Fruit fly (Drosophila melanogaster) whole organism, embryonic: ENCODE results near the gene Lamp1.
A peak's percentile ranks its signal among the peaks of the same experiment; 100 is the strongest.

Experiments used
- CG13424 ChIP-seq: fragments of 200-800 bp; sonication (Bioruptor generic); optimal IDR thresholded peaks from 2 replicates; lab custom pipeline; 2019; ENCODE audit warnings: missing biosample characterization, mild to moderate bottlenecking, missing genetic modification characterization, moderate library complexity
- CG13624 ChIP-seq: fragments of 200-800 bp; sonication (Bioruptor generic); optimal IDR thresholded peaks from 2 replicates; lab custom pipeline; 2016; ENCODE audit warnings: missing biosample characterization, missing genetic modification characterization
- CG15011 ChIP-seq: fragments of 200-800 bp; sonication (Bioruptor generic); optimal IDR thresholded peaks from 3 replicates; lab custom pipeline; 2018; ENCODE audit warnings: missing biosample characterization, mild to moderate bottlenecking, missing genetic modification characterization
- CG15269 ChIP-seq: fragments of 200-800 bp; sonication (Bioruptor generic); optimal IDR thresholded peaks from 2 replicates; lab custom pipeline; 2018; ENCODE audit warnings: missing biosample characterization, mild to moderate bottlenecking, missing genetic modification characterization, moderate library complexity
- CG17802 ChIP-seq: fragments of 200-800 bp; sonication (Bioruptor generic); optimal IDR thresholded peaks from 2 replicates; lab custom pipeline; 2018; ENCODE audit warnings: missing biosample characterization, mild to moderate bottlenecking, missing genetic modification characterization, moderate library complexity
- CG18262 ChIP-seq: fragments of 200-800 bp; optimal IDR thresholded peaks from 3 replicates; lab custom pipeline; 2019; ENCODE audit warnings: missing biosample characterization, mild to moderate bottlenecking, missing genetic modification characterization, moderate library complexity
- CG2129 ChIP-seq: fragments of 200-800 bp; sonication (Bioruptor generic); IDR thresholded peaks from 2 replicates; pipeline ENCODE4 v1.3.6; 2022; ENCODE audit warnings: missing biosample characterization, missing genetic modification characterization; ENCODE audit not compliant: partially characterized antibody
- CG4617 ChIP-seq: fragments of 200-800 bp; sonication (Bioruptor generic); optimal IDR thresholded peaks from 3 replicates; lab custom pipeline; 2016; ENCODE audit warnings: missing biosample characterization, missing genetic modification characterization, borderline replicate concordance
- CG4854 ChIP-seq: fragments of 200-800 bp; sonication (Bioruptor generic); optimal IDR thresholded peaks from 2 replicates; lab custom pipeline; 2016; ENCODE audit warnings: missing biosample characterization, missing genetic modification characterization, inconsistent platforms
- CG5245 ChIP-seq: fragments of 200-800 bp; sonication (Bioruptor generic); optimal IDR thresholded peaks from 3 replicates; lab custom pipeline; 2016; ENCODE audit warnings: missing biosample characterization, missing genetic modification characterization
- CG6272 ChIP-seq: fragments of 200-800 bp; sonication (Bioruptor generic); IDR thresholded peaks from 2 replicates; pipeline ENCODE4 v1.3.6; 2022; ENCODE audit warnings: missing biosample characterization, missing genetic modification characterization
- CG6683 ChIP-seq: fragments of 200-800 bp; sonication (Bioruptor generic); optimal IDR thresholded peaks from 2 replicates; lab custom pipeline; 2017; ENCODE audit warnings: missing biosample characterization, mild to moderate bottlenecking, missing genetic modification characterization, missing genetic modification reagents
- CG6791 ChIP-seq: fragments of 200-800 bp; sonication (Bioruptor generic); IDR thresholded peaks from 3 replicates; pipeline ENCODE4 v1.3.6; 2022; ENCODE audit warnings: missing biosample characterization, missing genetic modification characterization; ENCODE audit not compliant: partially characterized antibody
- Dad ChIP-seq: fragments of 200-800 bp; sonication (Bioruptor generic); optimal IDR thresholded peaks from 3 replicates; lab custom pipeline; 2016; ENCODE audit warnings: missing biosample characterization, missing genetic modification characterization
- Dbx ChIP-seq: fragments of 200-800 bp; sonication (Bioruptor generic); IDR thresholded peaks from 3 replicates; pipeline ENCODE4 v1.3.6; 2022; ENCODE audit warnings: missing biosample characterization, missing genetic modification characterization
- Dek ChIP-seq: fragments of 200-800 bp; sonication (Bioruptor generic); optimal IDR thresholded peaks from 3 replicates; lab custom pipeline; 2019; ENCODE audit warnings: missing biosample characterization, mild to moderate bottlenecking, missing genetic modification characterization, moderate library complexity
- Dp ChIP-seq: fragments of 200-800 bp; sonication (Bioruptor generic); optimal IDR thresholded peaks from 2 replicates; lab custom pipeline; 2018; ENCODE audit warnings: missing biosample characterization, mild to moderate bottlenecking, missing genetic modification characterization, moderate library complexity
- Fer1 ChIP-seq: fragments of 200-800 bp; sonication (Bioruptor generic); optimal IDR thresholded peaks from 2 replicates; lab custom pipeline; 2017; ENCODE audit warnings: missing biosample characterization, mild to moderate bottlenecking, missing genetic modification characterization
- Hmr ChIP-seq: fragments of 200-800 bp; sonication (Bioruptor generic); optimal IDR thresholded peaks from 3 replicates; lab custom pipeline; 2017; ENCODE audit warnings: mild to moderate bottlenecking, missing biosample characterization, missing genetic modification reagents, missing genetic modification characterization
- Hr39 ChIP-seq: fragments of >200 bp; optimal IDR thresholded peaks from 2 replicates; lab custom pipeline; 2017
- Lim3 ChIP-seq: fragments of 200-800 bp; sonication (Bioruptor generic); IDR thresholded peaks from 2 replicates; pipeline ENCODE4 v1.3.6; 2022; ENCODE audit warnings: missing biosample characterization, missing genetic modification characterization
- Mrtf ChIP-seq: fragments of 200-800 bp; sonication (Bioruptor generic); IDR thresholded peaks from 3 replicates; pipeline ENCODE4 v1.3.6; 2022; ENCODE audit warnings: missing biosample characterization, missing genetic modification characterization
- NC2α ChIP-seq: fragments of 200-800 bp; sonication (Bioruptor generic); optimal IDR thresholded peaks from 2 replicates; lab custom pipeline; 2016; ENCODE audit warnings: missing biosample characterization, missing genetic modification characterization
- Optix ChIP-seq: fragments of 200-800 bp; sonication (Bioruptor generic); IDR thresholded peaks from 3 replicates; pipeline ENCODE4 v1.3.6; 2022; ENCODE audit warnings: missing biosample characterization, missing genetic modification characterization
- Ptx1 ChIP-seq: fragments of 200-800 bp; sonication (Bioruptor generic); IDR thresholded peaks from 2 replicates; pipeline ENCODE4 v1.3.6; 2022; ENCODE audit warnings: missing biosample characterization, missing genetic modification characterization
- Sox102F ChIP-seq: fragments of 200-800 bp; sonication (Bioruptor generic); optimal IDR thresholded peaks from 2 replicates; lab custom pipeline; 2018; ENCODE audit warnings: missing biosample characterization, mild to moderate bottlenecking, missing genetic modification characterization, moderate library complexity
- Sry-δ ChIP-seq: fragments of 200-800 bp; sonication (Bioruptor generic); optimal IDR thresholded peaks from 2 replicates; lab custom pipeline; 2016; ENCODE audit warnings: missing biosample characterization, missing genetic modification characterization
- Xbp1 ChIP-seq: fragments of 200-800 bp; sonication (Bioruptor generic); optimal IDR thresholded peaks from 3 replicates; lab custom pipeline; 2016; ENCODE audit warnings: missing biosample characterization, mild to moderate bottlenecking, missing genetic modification characterization
- YL-1 ChIP-seq: fragments of 200-800 bp; sonication (Bioruptor generic); optimal IDR thresholded peaks from 3 replicates; lab custom pipeline; 2017; ENCODE audit warnings: missing biosample characterization, mild to moderate bottlenecking, missing genetic modification characterization
- aop ChIP-seq: fragments of 200-800 bp; sonication (Bioruptor generic); IDR thresholded peaks from 2 replicates; pipeline ENCODE4 v1.3.6; 2022; ENCODE audit warnings: missing biosample characterization, missing genetic modification characterization
- bbx ChIP-seq: fragments of 200-800 bp; sonication (Bioruptor generic); IDR thresholded peaks from 2 replicates; pipeline ENCODE4 v1.3.6; 2022; ENCODE audit warnings: missing biosample characterization, missing genetic modification characterization; ENCODE audit not compliant: partially characterized antibody
- cato ChIP-seq: fragments of 200-800 bp; sonication (Bioruptor generic); optimal IDR thresholded peaks from 2 replicates; lab custom pipeline; 2016; ENCODE audit warnings: missing biosample characterization, missing genetic modification characterization, borderline replicate concordance
- caup ChIP-seq: fragments of 200-800 bp; sonication (Bioruptor generic); optimal IDR thresholded peaks from 3 replicates; lab custom pipeline; 2017; ENCODE audit warnings: missing biosample characterization, mild to moderate bottlenecking, missing genetic modification characterization, moderate library complexity; ENCODE audit not compliant: severe bottlenecking
- en ChIP-seq: fragments of 200-800 bp; sonication (Bioruptor generic); optimal IDR thresholded peaks from 2 replicates; lab custom pipeline; 2016; ENCODE audit warnings: missing biosample characterization, missing genetic modification characterization
- gce ChIP-seq: fragments of 200-800 bp; sonication (Bioruptor generic); IDR thresholded peaks from 3 replicates; pipeline ENCODE4 v1.3.6; 2022; ENCODE audit warnings: missing biosample characterization, missing genetic modification characterization
- ind ChIP-seq: fragments of 200-800 bp; sonication (Bioruptor generic); optimal IDR thresholded peaks from 3 replicates; lab custom pipeline; 2016; ENCODE audit warnings: missing biosample characterization, missing genetic modification characterization
- klu ChIP-seq: fragments of 200-800 bp; sonication (Bioruptor generic); IDR thresholded peaks from 2 replicates; pipeline ENCODE4 v1.3.6; 2022; ENCODE audit warnings: missing biosample characterization, missing genetic modification characterization
- knrl ChIP-seq: fragments of 200-800 bp; sonication (Bioruptor generic); IDR thresholded peaks from 3 replicates; pipeline ENCODE4 v1.3.6; 2022; ENCODE audit warnings: missing biosample characterization, missing genetic modification characterization; ENCODE audit not compliant: partially characterized antibody
- lab ChIP-seq: fragments of 200-800 bp; sonication (Bioruptor generic); optimal IDR thresholded peaks from 3 replicates; lab custom pipeline; 2017; ENCODE audit warnings: missing biosample characterization, missing genetic modification characterization, mild to moderate bottlenecking, moderate library complexity, missing genetic modification reagents
- lmd ChIP-seq: fragments of 200-800 bp; sonication (Bioruptor generic); IDR thresholded peaks from 2 replicates; pipeline ENCODE4 v1.3.6; 2022; ENCODE audit warnings: missing biosample characterization, missing genetic modification characterization
- maf-S ChIP-seq: fragments of 200-800 bp; sonication (Bioruptor generic); optimal IDR thresholded peaks from 2 replicates; lab custom pipeline; 2016; ENCODE audit warnings: missing biosample characterization, missing genetic modification characterization
- pho ChIP-seq: fragments of 200-800 bp; sonication (Bioruptor generic); optimal IDR thresholded peaks from 2 replicates; lab custom pipeline; 2016; ENCODE audit warnings: missing biosample characterization, missing genetic modification characterization
- phol ChIP-seq: fragments of 200-800 bp; sonication (Bioruptor generic); optimal IDR thresholded peaks from 3 replicates; lab custom pipeline; 2018; ENCODE audit warnings: missing biosample characterization, mild to moderate bottlenecking, missing genetic modification characterization, moderate library complexity
- prd ChIP-seq, 3 experiments: fragments of >200 bp in 2 of 3; fragments of 200-800 bp in 1 of 3; sonication (Bioruptor generic) in 1 of 3; optimal IDR thresholded peaks in 2 of 3; IDR thresholded peaks in 1 of 3; 2 replicates in 2 of 3; 3 replicates in 1 of 3; pipeline versions ENCODE4 v1.3.6 to Lab custom; 2017 to 2022; ENCODE audit warnings: missing biosample characterization in 1 of 3, missing genetic modification characterization in 1 of 3
- slbo ChIP-seq: fragments of 200-800 bp; sonication (Bioruptor generic); IDR thresholded peaks from 2 replicates; pipeline ENCODE4 v1.3.6; 2022; ENCODE audit warnings: missing biosample characterization, missing genetic modification characterization
- sr ChIP-seq: fragments of 200-800 bp; sonication (Bioruptor generic); IDR thresholded peaks from 3 replicates; pipeline ENCODE4 v1.3.6; 2022; ENCODE audit warnings: missing biosample characterization, missing genetic modification characterization
- unc-4 ChIP-seq: fragments of 200-800 bp; sonication (Bioruptor generic); IDR thresholded peaks from 2 replicates; pipeline ENCODE4 v1.3.6; 2022; ENCODE audit warnings: missing biosample characterization, missing genetic modification characterization; ENCODE audit not compliant: partially characterized antibody
- zfh2 ChIP-seq: fragments of 200-800 bp; sonication (Bioruptor generic); optimal IDR thresholded peaks from 2 replicates; lab custom pipeline; 2016; ENCODE audit warnings: missing biosample characterization, missing genetic modification characterization

Gene Lamp1

DNA sequence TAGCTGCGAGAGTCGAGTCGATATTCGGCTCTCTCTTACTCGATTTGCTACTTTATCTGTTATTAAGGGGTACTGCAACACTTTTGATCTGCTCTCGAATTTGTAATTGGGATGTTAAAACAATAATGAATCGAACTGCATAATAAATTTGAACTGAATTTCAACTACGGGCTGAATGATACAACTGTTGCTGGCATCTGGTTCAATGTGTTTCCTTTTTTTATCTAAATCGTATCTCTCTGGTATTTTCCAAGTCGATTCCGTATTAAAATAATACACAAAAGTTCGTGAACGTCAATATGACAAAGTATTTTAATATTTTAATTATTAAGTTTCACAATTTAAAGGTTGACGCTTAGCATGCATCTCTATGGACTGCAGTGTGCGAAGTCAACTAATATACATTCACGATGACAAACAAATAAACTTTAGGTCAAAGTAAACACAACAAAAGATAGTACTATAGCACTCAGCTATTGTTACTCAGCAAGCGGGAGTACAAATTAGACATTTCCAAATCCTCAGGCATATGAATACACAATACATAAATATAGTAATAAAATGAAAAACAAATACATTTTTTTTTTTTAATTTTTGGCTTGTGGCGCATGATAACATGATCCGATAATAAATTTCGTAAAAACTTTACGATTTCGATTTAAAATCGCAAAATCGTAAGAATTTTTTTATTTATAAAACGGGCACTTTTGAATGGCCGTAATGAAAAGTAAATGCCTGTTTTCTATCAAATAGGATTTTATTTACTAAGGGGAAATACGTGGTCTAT is 50.7 kb downstream of the Lamp1 start, which contains the start of gene CG2201 (continued):
- TF ChIP-seq pho (no peak), lab (GFP tag; lab: Kevin White, UChicago) (peak; percentile 5), caup (GFP tag; lab: Kevin White, UChicago) (peak; percentile 19), en (no peak), gce (GFP tag; lab: Robert Waterston, UW) (0 out of 3 replicates have a peak, but pooled peaks have one; percentile 47), Fer1 (peak; percentile 12), klu (no peak), zfh2 (GFP tag; lab: Kevin White, UChicago) (no peak), slbo (GFP tag; lab: Robert Waterston, UW) (peak; percentile 75)
- TF ChIP-seq, all 482 proteins: peak for 213

DNA sequence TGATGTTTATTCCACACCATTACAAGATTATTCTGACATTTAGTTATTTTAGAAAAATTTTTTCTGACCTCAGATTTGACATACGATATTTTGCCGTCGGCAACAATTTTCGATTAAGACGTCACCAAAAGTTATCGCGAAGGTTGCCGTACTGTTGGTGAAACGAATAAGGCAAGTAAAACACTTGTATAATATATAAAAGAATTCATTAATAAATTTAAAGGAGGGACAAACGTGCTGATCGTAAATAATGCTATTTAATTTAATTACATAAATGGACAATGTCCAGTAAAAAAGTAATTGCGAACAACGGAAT is 51.2 kb downstream of the Lamp1 start:
- TF ChIP-seq CG5245 (GFP tag; lab: Kevin White, UChicago) (no peak), Dek (tag; lab: Kevin White, UChicago) (no peak), Hmr (GFP tag; lab: Kevin White, UChicago) (no peak), Dad (GFP tag; lab: Kevin White, UChicago) (no peak), YL-1 (GFP tag; lab: Kevin White, UChicago) (no peak), sr (GFP tag; lab: Robert Waterston, UW) (no peak), maf-S (GFP tag; lab: Kevin White, UChicago) (no peak), cato (GFP tag; lab: Kevin White, UChicago) (no peak), Ptx1 (GFP tag; lab: Robert Waterston, UW) (no peak), lmd (GFP tag; lab: Robert Waterston, UW) (no peak), CG4617 (peak; percentile 32), Xbp1 (no peak), Dp (peak; percentile 16), Lim3 (GFP tag; lab: Robert Waterston, UW) (no peak), CG15269 (tag; lab: Kevin White, UChicago) (no peak), Hr39 (lab: Kevin White, UChicago) (no peak), CG2129 (GFP tag; lab: Robert Waterston, UW) (no peak), prd (optimal IDR thresholded peaks at IDR 0.05; lab: Kevin White, UChicago) (no peak), prd (GFP tag; IDR thresholded peaks at IDR 0.05; lab: Robert Waterston, UW) (no peak), CG6791 (GFP tag; lab: Robert Waterston, UW) (peak; percentile 64), CG13424 (no peak), CG4854 (GFP tag; lab: Kevin White, UChicago) (no peak), unc-4 (GFP tag; lab: Robert Waterston, UW) (peak; percentile 48; the same call in 1 of the 2 replicates), CG18262 (tag; lab: Kevin White, UChicago) (no peak), Sox102F (GFP tag; lab: Kevin White, UChicago) (no peak), ind (no peak), bbx (peak; percentile 40), CG6683 (GFP tag; lab: Kevin White, UChicago) (no peak), Sry-δ (GFP tag; lab: Kevin White, UChicago) (peak; percentile 33), NC2α (GFP tag; lab: Kevin White, UChicago) (no peak), CG6272 (GFP tag; lab: Robert Waterston, UW) (no peak), CG17802 (no peak), CG15011 (GFP tag; lab: Kevin White, UChicago) (no peak), aop (GFP tag; lab: Robert Waterston, UW) (no peak), Dbx (GFP tag; lab: Robert Waterston, UW) (no peak), phol (tag; lab: Kevin White, UChicago) (no peak), CG13624 (GFP tag; lab: Kevin White, UChicago) (no peak), knrl (GFP tag; lab: Robert Waterston, UW) (peak; percentile 55; the same call in 1 of the 3 replicates), Optix (GFP tag; lab: Robert Waterston, UW) (no peak), Mrtf (no peak)
